Worm (Caenorhabditis elegans) whole organism, young adult: ENCODE data around the gene gcs-1.

Source experiments
- T07F8.4 ChIP-seq: sonication (generic microtip); optimal IDR thresholded peaks from 2 replicates; lab custom pipeline; 2016; ENCODE audit warnings: mild to moderate bottlenecking, missing genetic modification characterization, moderate library complexity, missing compliant biosample characterization
- ama-1 ChIP-seq, 3 experiments: fragments of 150-350 bp in 1 of 3; sonication (generic microtip) in 2 of 3; optimal IDR thresholded peaks; 2 replicates each; lab custom pipeline; 2014 to 2018; ENCODE audit warnings: missing biosample characterization in 2 of 3, missing genetic modification characterization in 2 of 3, missing genetic modification reagents in 2 of 3
- aptf-3 ChIP-seq: fragments of 200-800 bp; sonication (Bioruptor generic); IDR thresholded peaks from 2 replicates; pipeline ENCODE4 v1.3.6; 2022; ENCODE audit warnings: missing genetic modification characterization, missing compliant biosample characterization
- cebp-1 ChIP-seq, 2 experiments: fragments of 200-800 bp in 1 of 2; sonication (Bioruptor generic) in 1 of 2; sonication (generic microtip) in 1 of 2; IDR thresholded peaks in 1 of 2; optimal IDR thresholded peaks in 1 of 2; 2 replicates each; pipeline versions ENCODE4 v1.3.6 to Lab custom; 2017 to 2022; ENCODE audit warnings: missing compliant biosample characterization in 2 of 2, missing genetic modification characterization in 2 of 2, mild to moderate bottlenecking in 1 of 2, missing genetic modification reagents in 1 of 2, moderate library complexity in 1 of 2
- ceh-58 ChIP-seq: fragments of 200-800 bp; sonication (Bioruptor generic); IDR thresholded peaks from 2 replicates; pipeline ENCODE4 v1.3.6; 2022; ENCODE audit warnings: missing genetic modification characterization, missing compliant biosample characterization
- dpff-1 ChIP-seq: sonication (generic microtip); optimal IDR thresholded peaks from 2 replicates; lab custom pipeline; 2017; ENCODE audit warnings: mild to moderate bottlenecking, missing genetic modification characterization, missing compliant biosample characterization
- hmg-1.2 ChIP-seq: fragments of 200-800 bp; sonication (Bioruptor generic); IDR thresholded peaks from 2 replicates; pipeline ENCODE4 v1.3.6; 2022; ENCODE audit warnings: missing genetic modification reagents, missing genetic modification characterization, missing compliant biosample characterization
- lsl-1 ChIP-seq: fragments of 200-800 bp; sonication (Bioruptor generic); optimal IDR thresholded peaks from 2 replicates; lab custom pipeline; 2018; ENCODE audit warnings: mild to moderate bottlenecking, missing genetic modification characterization, moderate library complexity, missing compliant biosample characterization
- nhr-120 ChIP-seq: fragments of 200-800 bp; sonication (Bioruptor generic); IDR thresholded peaks from 2 replicates; pipeline ENCODE4 v1.3.6; 2022; ENCODE audit warnings: missing genetic modification characterization, missing compliant biosample characterization
- snpc-4 ChIP-seq, 5 experiments: fragments of 150-350 bp in 1 of 5; sonication (generic microtip) in 4 of 5; optimal IDR thresholded peaks; 2 replicates each; lab custom pipeline; 2014 to 2018; ENCODE audit warnings: missing genetic modification characterization in 5 of 5, missing biosample characterization in 3 of 5, antibody characterized with exemption in 2 of 5, mild to moderate bottlenecking in 2 of 5, missing compliant biosample characterization in 2 of 5, missing genotype in 2 of 5, moderate library complexity in 2 of 5, missing genetic modification reagents in 1 of 5
- zfh-2 ChIP-seq: fragments of 200-800 bp; sonication (Bioruptor generic); conservative IDR thresholded peaks from 2 replicates; pipeline ENCODE4 v1.3.6; 2022; ENCODE audit warnings: missing genetic modification reagents, missing genetic modification characterization, missing compliant biosample characterization
- ztf-3 ChIP-seq: fragments of 200-800 bp; sonication (Bioruptor generic); optimal IDR thresholded peaks from 2 replicates; lab custom pipeline; 2018; ENCODE audit warnings: mild to moderate bottlenecking, missing genetic modification characterization, missing compliant biosample characterization

ce11 chrII:8987962-8988361, 50.1 kb downstream of the gcs-1 start, which contains the start of gene C18E9.8:
- no peak for TF ChIP-seq aptf-3
- TF ChIP-seq ceh-58 (GFP tag; lab: Robert Waterston, UW): no peak
- TF ChIP-seq ztf-3 (GFP tag; lab: Kevin White, UChicago): no peak
- TF ChIP-seq T07F8.4 (tag; lab: Kevin White, UChicago): no peak
- no peak for TF ChIP-seq nhr-120 (GFP tag; lab: Robert Waterston, UW)
- TF ChIP-seq ama-1 (optimal IDR thresholded peaks at IDR 0.05; lab: Kevin White, UChicago): no peak
- TF ChIP-seq ama-1 (GFP tag; optimal IDR thresholded peaks at IDR 0.05; lab: Kevin White, UChicago): no peak
- TF ChIP-seq cebp-1 (GFP tag; IDR thresholded peaks at IDR 0.05; lab: Robert Waterston, UW): no peak
- no peak for TF ChIP-seq cebp-1 (tag; optimal IDR thresholded peaks at IDR 0.05; lab: Kevin White, UChicago)
- no peak for TF ChIP-seq dpff-1 (tag; lab: Kevin White, UChicago)
- TF ChIP-seq zfh-2 (GFP tag; lab: Robert Waterston, UW): no peak
- no peak for TF ChIP-seq hmg-1.2 (GFP tag; lab: Robert Waterston, UW)
- TF ChIP-seq lsl-1 (GFP tag; lab: Kevin White, UChicago): no peak
- no peak for TF ChIP-seq snpc-4 (GFP tag; optimal IDR thresholded peaks at IDR 0.05; lab: Kevin White, UChicago)
- TF ChIP-seq snpc-4 (tag; optimal IDR thresholded peaks at IDR 0.05; lab: Kevin White, UChicago): no peak
